Worm (Caenorhabditis elegans): ENCODE results near the gene grl-2.

DNA sequence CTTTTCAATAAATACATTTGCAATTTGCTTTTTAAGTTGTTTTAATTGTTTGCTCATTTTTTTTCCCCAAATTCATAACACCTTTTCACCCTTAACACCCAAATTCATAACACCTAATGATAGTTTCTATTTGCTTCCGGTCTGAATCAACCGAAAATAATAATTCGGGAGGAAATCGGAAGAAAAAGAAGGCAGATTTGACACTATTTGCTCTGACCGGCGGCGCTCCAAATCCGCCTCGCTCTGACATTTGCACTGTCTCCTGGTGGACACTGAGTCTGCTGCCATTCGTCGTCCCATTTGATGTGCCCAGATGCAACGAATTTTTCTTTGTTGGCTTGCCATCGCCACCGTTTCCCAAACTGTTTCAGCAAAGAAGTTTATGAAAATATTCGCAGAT lies 20.7 kb upstream of the grl-2 start, which contains the start of gene pqn-67:
- no peak for TF ChIP-seq blmp-1 (tag; optimal IDR thresholded peaks at IDR 0.05)
- no peak for TF ChIP-seq fkh-10 (GFP tag; optimal IDR thresholded peaks at IDR 0.05)
- TF ChIP-seq lir-3 (tag; optimal IDR thresholded peaks at IDR 0.05; ENCODE audit: poor library complexity), result no peak
- no peak for TF ChIP-seq nhr-71 (tag; optimal IDR thresholded peaks at IDR 0.05)
- no peak for TF ChIP-seq nhr-11 (tag; optimal IDR thresholded peaks at IDR 0.05)
- TF ChIP-seq tlp-1 (tag; optimal IDR thresholded peaks at IDR 0.05), result no peak
